Worm (Caenorhabditis elegans): ENCODE measurements around the gene T13C2.7.

ce11 chrII:6768014-6768413 is 11.2 kb upstream of the T13C2.7 start, which contains the start of gene F41G3.18:
- TF ChIP-seq nhr-77 (tag; optimal IDR thresholded peaks at IDR 0.05) (no peak), ceh-32 (tag; optimal IDR thresholded peaks at IDR 0.05; ENCODE audit: poor library complexity) (no peak), jun-1 (tag; optimal IDR thresholded peaks at IDR 0.05) (no peak), pqm-1 (tag; optimal IDR thresholded peaks at IDR 0.05) (peak; percentile 42), fkh-10 (GFP tag; optimal IDR thresholded peaks at IDR 0.05) (no peak)

Measured in whole organism, L4 larva.